Fruit fly (Drosophila melanogaster) Kc167 (cell line): ENCODE measurements around the gene gzl.

Experiments used
- Sin3A ChIP-seq: fragments of >200 bp; optimal IDR thresholded peaks from 2 replicates; lab custom pipeline; 2018; ENCODE audit warnings: missing external identifiers
- psq ChIP-seq: fragments of >200 bp; optimal IDR thresholded peaks from 2 replicates; lab custom pipeline; 2017; ENCODE audit warnings: missing external identifiers

dm6 chr3R:6435219-6435618 is 52.5 kb downstream of the gzl start:
- no peak for TF ChIP-seq Sin3A (lab: Kevin White, UChicago)
- no peak for TF ChIP-seq psq (lab: Kevin White, UChicago)
